Fruit fly (Drosophila melanogaster): ENCODE data around the gene LanB2.

Gene LanB2

DNA sequence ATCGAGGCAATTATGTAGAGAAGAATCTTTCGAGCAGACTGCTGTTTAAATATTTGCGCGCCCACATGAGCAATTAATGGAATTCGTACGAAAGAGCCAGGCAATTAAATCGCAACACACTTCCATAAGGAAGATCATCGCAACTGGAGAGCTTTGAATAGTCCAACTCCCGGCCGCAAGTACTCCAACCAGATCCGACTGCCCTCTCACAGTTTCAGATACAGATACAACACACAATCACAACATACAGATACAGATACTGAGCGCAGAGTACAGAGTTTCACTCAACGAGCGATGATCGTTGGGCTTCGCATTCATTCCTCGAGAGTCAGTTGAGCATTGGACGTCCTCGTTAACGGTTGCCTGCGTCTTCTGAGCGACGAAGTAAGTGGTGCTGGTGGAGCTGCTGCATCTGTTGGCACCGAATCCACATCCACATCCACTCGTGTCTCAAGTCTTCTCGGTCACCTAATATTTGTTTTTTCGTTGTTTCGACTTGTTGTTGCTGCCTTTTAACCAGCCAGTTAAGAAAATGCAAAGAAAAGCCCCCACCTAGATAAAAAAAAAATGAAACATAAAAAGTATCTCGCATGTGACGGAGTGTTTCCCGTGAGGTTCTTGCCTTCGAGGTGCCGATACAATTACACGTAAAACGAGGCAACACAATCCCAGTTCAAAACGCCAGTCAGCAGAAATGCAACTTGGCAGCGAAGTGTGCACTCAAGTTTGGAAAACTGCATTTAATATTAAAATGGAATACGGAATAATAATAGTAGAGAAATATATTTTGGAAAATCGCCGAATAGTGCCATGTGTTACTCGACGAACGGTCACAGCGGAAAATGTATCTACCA is at the start of gene LanB2:
TSS of gene LanB2 (plus strand) at position 326 of the 854 bp plus-strand sequence.
- TF ChIP-seq Dfd (GFP tag; optimal IDR thresholded peaks at IDR 0.05): no peak
- peak in 1 of 2 experiments; percentile 24 for TF ChIP-seq foxo (GFP tag; optimal IDR thresholded peaks at IDR 0.05)
- peak; percentile 47 for TF ChIP-seq Hr83 (GFP tag; optimal IDR thresholded peaks at IDR 0.05; ENCODE audit: poor library complexity, severe bottlenecking)
- TF ChIP-seq rgr (GFP tag; optimal IDR thresholded peaks at IDR 0.05): peak; percentile 34
- peak; percentile 31 for TF ChIP-seq psq (GFP tag; optimal IDR thresholded peaks at IDR 0.05)
- peak; percentile 72 to 76 for TF ChIP-seq dl (GFP tag; optimal IDR thresholded peaks at IDR 0.05; ENCODE audit: insufficient read depth in 1 of 2, partially characterized antibody in 2 of 2)
- TF ChIP-seq h (GFP tag; optimal IDR thresholded peaks at IDR 0.05): peak; percentile 4
- peak; percentile 69 for TF ChIP-seq Dif (GFP tag; optimal IDR thresholded peaks at IDR 0.05; ENCODE audit: partially characterized antibody)
- peak; percentile 19 for TF ChIP-seq CrebA (GFP tag; optimal IDR thresholded peaks at IDR 0.05; ENCODE audit: borderline replicate concordance)
- peak; percentile 22 for TF ChIP-seq OdsH (GFP tag; optimal IDR thresholded peaks at IDR 0.05)
- TF ChIP-seq Rel (GFP tag; optimal IDR thresholded peaks at IDR 0.05): no peak
- peak; percentile 20 for TF ChIP-seq Rel (tag; optimal IDR thresholded peaks at IDR 0.05)
- no peak for TF ChIP-seq woc (GFP tag; optimal IDR thresholded peaks at IDR 0.05)
- no peak for TF ChIP-seq dmrt93B (GFP tag; optimal IDR thresholded peaks at IDR 0.05)

DNA sequence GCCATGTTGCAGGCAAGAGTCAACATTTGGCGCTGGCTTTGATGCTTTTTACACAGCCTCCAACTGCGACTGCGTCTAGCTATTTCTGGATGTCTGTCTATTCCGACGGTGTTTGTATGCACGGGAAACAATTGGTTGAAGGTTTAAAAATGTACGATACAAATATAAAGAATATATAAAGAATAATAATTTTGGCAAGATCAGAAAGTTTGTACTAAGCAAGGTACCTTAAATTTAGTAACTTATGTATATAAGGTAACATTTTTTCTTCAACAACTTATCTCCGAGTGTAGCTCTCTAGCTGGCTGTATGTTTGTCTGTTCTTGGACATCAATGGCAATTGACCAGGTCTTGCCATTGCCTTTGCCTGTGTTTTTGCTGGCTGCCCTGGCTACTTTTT is 47.9 kb upstream of the LanB2 start:
- TF ChIP-seq Hr83 (GFP tag; optimal IDR thresholded peaks at IDR 0.05; ENCODE audit: poor library complexity, severe bottlenecking): no peak
- TF ChIP-seq Vsx2 (GFP tag; optimal IDR thresholded peaks at IDR 0.05; ENCODE audit: partially characterized antibody): no peak
- TF ChIP-seq fru (GFP tag; optimal IDR thresholded peaks at IDR 0.05): no peak
- TF ChIP-seq brk (GFP tag; optimal IDR thresholded peaks at IDR 0.05): no peak
- no peak for TF ChIP-seq foxo (GFP tag; optimal IDR thresholded peaks at IDR 0.05)

DNA sequence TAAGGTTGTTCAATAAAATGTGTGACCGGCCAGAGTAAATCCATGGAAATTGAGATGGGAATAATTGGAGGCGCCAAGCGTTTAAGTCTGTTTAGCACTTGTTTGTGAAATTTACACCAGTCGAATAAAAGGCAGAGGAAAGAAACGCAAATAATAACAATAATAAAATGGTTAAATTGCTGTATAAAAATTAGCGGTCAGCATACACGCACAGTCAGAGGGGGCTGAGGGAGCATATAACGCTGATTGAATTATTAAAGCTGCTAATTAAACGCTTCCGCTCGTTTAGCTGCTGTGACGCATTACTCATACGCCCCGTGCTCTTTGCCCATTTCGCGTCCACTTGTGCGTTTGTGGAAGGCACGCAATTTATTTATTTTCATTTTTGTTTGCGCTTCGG is 47.0 kb upstream of the LanB2 start:
- no peak for TF ChIP-seq dmrt93B (GFP tag; optimal IDR thresholded peaks at IDR 0.05)
- no peak for TF ChIP-seq Dif (GFP tag; optimal IDR thresholded peaks at IDR 0.05; ENCODE audit: partially characterized antibody)
- TF ChIP-seq sv (GFP tag; optimal IDR thresholded peaks at IDR 0.05): no peak
- TF ChIP-seq lola (GFP tag; optimal IDR thresholded peaks at IDR 0.05): no peak
- TF ChIP-seq CG32264 (GFP tag; optimal IDR thresholded peaks at IDR 0.05): no peak
- no peak for TF ChIP-seq GATAd (GFP tag; optimal IDR thresholded peaks at IDR 0.05)
- no peak for TF ChIP-seq ey (GFP tag; optimal IDR thresholded peaks at IDR 0.05)
- no peak for TF ChIP-seq dsf (GFP tag; optimal IDR thresholded peaks at IDR 0.05; ENCODE audit: borderline replicate concordance)
- TF ChIP-seq brk (GFP tag; optimal IDR thresholded peaks at IDR 0.05): no peak
- TF ChIP-seq rgr (GFP tag; optimal IDR thresholded peaks at IDR 0.05): no peak
- TF ChIP-seq N (GFP tag; optimal IDR thresholded peaks at IDR 0.05): no peak
- no peak for TF ChIP-seq pan (optimal IDR thresholded peaks at IDR 0.05)
- TF ChIP-seq Jra (GFP tag; optimal IDR thresholded peaks at IDR 0.05): no peak
- TF ChIP-seq CrebA (GFP tag; optimal IDR thresholded peaks at IDR 0.05; ENCODE audit: borderline replicate concordance): no peak
- no peak for TF ChIP-seq br (GFP tag; optimal IDR thresholded peaks at IDR 0.05)
- TF ChIP-seq psq (GFP tag; optimal IDR thresholded peaks at IDR 0.05): no peak
- no peak for TF ChIP-seq Vsx2 (GFP tag; optimal IDR thresholded peaks at IDR 0.05; ENCODE audit: partially characterized antibody)
- TF ChIP-seq woc (GFP tag; optimal IDR thresholded peaks at IDR 0.05): no peak

DNA sequence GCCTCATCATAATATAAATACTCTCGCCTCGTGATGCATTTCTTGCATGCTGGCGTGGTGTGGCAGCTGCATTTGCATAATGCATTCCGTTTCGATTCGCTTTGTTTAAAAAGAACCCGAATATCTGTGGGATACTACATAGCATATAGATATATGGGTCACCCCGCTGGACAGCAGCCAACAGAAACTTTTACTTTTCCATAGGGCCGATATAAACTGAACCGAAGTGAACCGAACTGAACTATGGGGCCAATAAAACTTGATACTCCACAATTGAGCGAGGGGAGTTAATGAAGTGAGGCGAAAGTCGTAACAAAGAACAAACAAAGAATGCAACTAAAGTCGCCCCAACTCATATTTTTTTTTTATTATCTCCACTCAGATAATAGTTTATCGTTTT is 45.5 kb upstream of the LanB2 start:
- no peak for TF ChIP-seq CG9705 (GFP tag; optimal IDR thresholded peaks at IDR 0.05)
- TF ChIP-seq jim (GFP tag; optimal IDR thresholded peaks at IDR 0.05): no peak
- TF ChIP-seq h (GFP tag; optimal IDR thresholded peaks at IDR 0.05): no peak
- no peak for TF ChIP-seq Rel (GFP tag; optimal IDR thresholded peaks at IDR 0.05)
- no peak for TF ChIP-seq Rel (tag; optimal IDR thresholded peaks at IDR 0.05)
- no peak for TF ChIP-seq GATAd (GFP tag; optimal IDR thresholded peaks at IDR 0.05)
- no peak for TF ChIP-seq Vsx2 (GFP tag; optimal IDR thresholded peaks at IDR 0.05; ENCODE audit: partially characterized antibody)
- TF ChIP-seq OdsH (GFP tag; optimal IDR thresholded peaks at IDR 0.05): no peak
- no peak for TF ChIP-seq Hnf4 (GFP tag; optimal IDR thresholded peaks at IDR 0.05)
- TF ChIP-seq CrebA (GFP tag; optimal IDR thresholded peaks at IDR 0.05; ENCODE audit: borderline replicate concordance): no peak
- no peak for TF ChIP-seq sv (GFP tag; optimal IDR thresholded peaks at IDR 0.05)
- no peak for TF ChIP-seq lola (GFP tag; optimal IDR thresholded peaks at IDR 0.05)
- no peak for TF ChIP-seq usp (GFP tag; optimal IDR thresholded peaks at IDR 0.05)
- TF ChIP-seq dsf (GFP tag; optimal IDR thresholded peaks at IDR 0.05; ENCODE audit: borderline replicate concordance): no peak
- no peak for TF ChIP-seq foxo (GFP tag; optimal IDR thresholded peaks at IDR 0.05)
- no peak for TF ChIP-seq br (GFP tag; optimal IDR thresholded peaks at IDR 0.05)
- TF ChIP-seq Abd-B (GFP tag; optimal IDR thresholded peaks at IDR 0.05): no peak
- no peak for TF ChIP-seq tai (GFP tag; optimal IDR thresholded peaks at IDR 0.05)
